Fruit fly (Drosophila melanogaster): ENCODE data around the gene chm.

DNA sequence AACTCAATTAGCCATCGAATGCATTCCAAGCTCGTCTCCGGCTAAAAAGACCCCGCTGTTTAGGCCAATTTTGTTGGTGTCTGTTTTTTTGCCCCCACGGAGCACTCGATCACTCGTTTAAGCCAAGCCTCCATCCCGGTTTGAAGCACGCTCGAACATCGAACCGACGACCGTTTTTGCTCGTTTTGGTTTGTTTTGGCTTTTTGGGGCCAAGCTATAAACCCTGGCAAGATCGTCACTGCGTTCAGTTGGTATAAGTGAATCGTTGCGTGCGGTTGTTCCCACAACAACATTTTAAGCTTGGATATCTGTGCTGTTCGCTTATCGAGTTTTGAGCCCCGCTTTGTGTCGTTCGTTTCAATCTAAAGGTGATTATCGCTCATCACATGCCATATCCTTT lies 54.1 kb downstream of the chm start, which contains the start of gene CG6055:
- TF ChIP-seq OdsH (GFP tag; optimal IDR thresholded peaks at IDR 0.05): no peak
- TF ChIP-seq GATAd (GFP tag; optimal IDR thresholded peaks at IDR 0.05): no peak
- TF ChIP-seq Myc (optimal IDR thresholded peaks at IDR 0.05): no peak
- TF ChIP-seq dmrt93B (GFP tag; optimal IDR thresholded peaks at IDR 0.05): no peak
- no peak for TF ChIP-seq Dfd (GFP tag; optimal IDR thresholded peaks at IDR 0.05)
- no peak for TF ChIP-seq CrebA (GFP tag; optimal IDR thresholded peaks at IDR 0.05; ENCODE audit: borderline replicate concordance)

Data from whole organism, wandering third instar larva.